Worm (Caenorhabditis elegans): ENCODE results near the gene col-93.
A peak's percentile ranks its signal among the peaks of the same experiment; 100 is the strongest.

Gene col-93

ce11 chrIII:11007552-11008272 lies 22.3 kb upstream of the col-93 start, which contains the start of the genes fipr-17 and Y48A6B.3 (continued):
- no peak for TF ChIP-seq Y75B8A.6 (GFP tag; IDR thresholded peaks at IDR 0.05)
- no peak for TF ChIP-seq egl-27 (tag; optimal IDR thresholded peaks at IDR 0.05)
- no peak for TF ChIP-seq lim-7 (GFP tag; IDR thresholded peaks at IDR 0.05)
- TF ChIP-seq ceh-44 (GFP tag; IDR thresholded peaks at IDR 0.05) = no peak
- peak; percentile 69 for TF ChIP-seq rbr-2 (tag; optimal IDR thresholded peaks at IDR 0.05)
- TF ChIP-seq jun-1 (tag; optimal IDR thresholded peaks at IDR 0.05) = no peak
- TF ChIP-seq nhr-77 (tag; optimal IDR thresholded peaks at IDR 0.05) = peak; percentile 75
- no peak for TF ChIP-seq gei-8 (GFP tag; optimal IDR thresholded peaks at IDR 0.05)
- TF ChIP-seq snpc-4 (tag; optimal IDR thresholded peaks at IDR 0.05) = no peak
- TF ChIP-seq cey-2 (tag; optimal IDR thresholded peaks at IDR 0.05; ENCODE audit: borderline replicate concordance, insufficient read depth) = no peak
- no peak for TF ChIP-seq sdz-12 (GFP tag; optimal IDR thresholded peaks at IDR 0.05)
- TF ChIP-seq F10B5.3 (tag; optimal IDR thresholded peaks at IDR 0.05) = no peak
- TF ChIP-seq ztf-7 (tag; optimal IDR thresholded peaks at IDR 0.05) = no peak
- TF ChIP-seq dmd-8 (GFP tag; IDR thresholded peaks at IDR 0.05) = no peak
- TF ChIP-seq pqm-1 (tag; optimal IDR thresholded peaks at IDR 0.05) = no peak
- TF ChIP-seq T26A8.4 (GFP tag; IDR thresholded peaks at IDR 0.05) = peak; percentile 43; the same call in 1 of the 2 replicates
- peak; percentile 90 for TF ChIP-seq nhr-6 (tag; optimal IDR thresholded peaks at IDR 0.05)
- TF ChIP-seq ceh-20 (GFP tag; IDR thresholded peaks at IDR 0.05) = no peak
- TF ChIP-seq skn-1 (tag; optimal IDR thresholded peaks at IDR 0.05) = no peak
- TF ChIP-seq ceh-62 (tag; optimal IDR thresholded peaks at IDR 0.05) = no peak
- no peak for TF ChIP-seq tag-97 (GFP tag; IDR thresholded peaks at IDR 0.05)
- TF ChIP-seq Y105C5A.15 (GFP tag; IDR thresholded peaks at IDR 0.05) = no peak
- peak; percentile 72 for TF ChIP-seq mep-1 (tag; optimal IDR thresholded peaks at IDR 0.05)
- TF ChIP-seq hmg-1.1 (GFP tag; IDR thresholded peaks at IDR 0.05) = peak; percentile 57
- no peak for TF ChIP-seq nhr-111 (GFP tag; optimal IDR thresholded peaks at IDR 0.05)
- no peak for TF ChIP-seq ama-1 (optimal IDR thresholded peaks at IDR 0.05)
- no peak for TF ChIP-seq F26F4.8 (GFP tag; conservative IDR thresholded peaks at IDR 0.05)
- TF ChIP-seq attf-4 (tag; optimal IDR thresholded peaks at IDR 0.05) = no peak
- TF ChIP-seq aha-1 (tag) = no peak
- TF ChIP-seq lin-15B (tag; optimal IDR thresholded peaks at IDR 0.05) = peak; percentile 6
- TF ChIP-seq arid-1 (GFP tag; conservative IDR thresholded peaks at IDR 0.05) = peak; percentile 55; the same call in 1 of the 2 replicates
- no peak for TF ChIP-seq dmd-9 (GFP tag; IDR thresholded peaks at IDR 0.05)
- TF ChIP-seq nhr-10 (tag; optimal IDR thresholded peaks at IDR 0.05) = no peak
- TF ChIP-seq nhr-42 (GFP tag; IDR thresholded peaks at IDR 0.05) = 0 out of 2 replicates have a peak, but pooled peaks have one; percentile 63
- peak in 1 of 2 experiments; percentile 65 for TF ChIP-seq hif-1 (tag; optimal IDR thresholded peaks at IDR 0.05)
- TF ChIP-seq set-16 (GFP tag; IDR thresholded peaks at IDR 0.05) = no peak
- no peak for TF ChIP-seq Y48G9A.11 (GFP tag; IDR thresholded peaks at IDR 0.05)
- TF ChIP-seq lin-38 (GFP tag; IDR thresholded peaks at IDR 0.05) = peak; percentile 98
- TF ChIP-seq lsy-2 (tag; optimal IDR thresholded peaks at IDR 0.05) = peak in 1 of 2 experiments; percentile 91
- no peak for TF ChIP-seq unc-62 (GFP tag; optimal IDR thresholded peaks at IDR 0.05 in 1 of 2)
- TF ChIP-seq unc-62 (tag; optimal IDR thresholded peaks at IDR 0.05) = no peak
- no peak for TF ChIP-seq saeg-2 (GFP tag; IDR thresholded peaks at IDR 0.05)
- TF ChIP-seq php-3 (GFP tag; IDR thresholded peaks at IDR 0.05) = no peak
- TF ChIP-seq mes-2 (tag; optimal IDR thresholded peaks at IDR 0.05; ENCODE audit: poor library complexity, severe bottlenecking) = peak; percentile 93
- no peak for TF ChIP-seq ZK337.2 (GFP tag; IDR thresholded peaks at IDR 0.05)
- TF ChIP-seq madf-5 (GFP tag; IDR thresholded peaks at IDR 0.05) = no peak
- TF ChIP-seq nhr-11 (tag; optimal IDR thresholded peaks at IDR 0.05) = peak; percentile 68
- no peak for TF ChIP-seq tra-1 (GFP tag; IDR thresholded peaks at IDR 0.05)
- no peak for TF ChIP-seq daf-12 (tag; optimal IDR thresholded peaks at IDR 0.05)
- no peak for TF ChIP-seq egl-43 (GFP tag; IDR thresholded peaks at IDR 0.05)
- TF ChIP-seq mdt-29 (GFP tag; IDR thresholded peaks at IDR 0.05) = no peak
- no peak for TF ChIP-seq nhr-48 (tag; optimal IDR thresholded peaks at IDR 0.05)
